Worm (Caenorhabditis elegans): Measurements from ENCODE around the gene str-81.

Gene str-81

ce11 chrV:19259403-19259802, 8.5 kb upstream of the str-81 start:
- TF ChIP-seq him-1 (tag; optimal IDR thresholded peaks at IDR 0.05) (no peak), dao-5 (tag; optimal IDR thresholded peaks at IDR 0.05) (no peak), W03F9.2 (tag; optimal IDR thresholded peaks at IDR 0.05) (no peak)

- no peak for TF ChIP-seq him-1 (tag; optimal IDR thresholded peaks at IDR 0.05)
- TF ChIP-seq W03F9.2 (tag; optimal IDR thresholded peaks at IDR 0.05), result no peak
- no peak for TF ChIP-seq dao-5 (tag; optimal IDR thresholded peaks at IDR 0.05)
These were observed 6.8 kb upstream of the str-81 start, which contains the start of gene F21D9.3 for ce11 chrV:19257653-19258052. TSS of gene F21D9.3 (minus strand) at chrV:19257753.

DNA sequence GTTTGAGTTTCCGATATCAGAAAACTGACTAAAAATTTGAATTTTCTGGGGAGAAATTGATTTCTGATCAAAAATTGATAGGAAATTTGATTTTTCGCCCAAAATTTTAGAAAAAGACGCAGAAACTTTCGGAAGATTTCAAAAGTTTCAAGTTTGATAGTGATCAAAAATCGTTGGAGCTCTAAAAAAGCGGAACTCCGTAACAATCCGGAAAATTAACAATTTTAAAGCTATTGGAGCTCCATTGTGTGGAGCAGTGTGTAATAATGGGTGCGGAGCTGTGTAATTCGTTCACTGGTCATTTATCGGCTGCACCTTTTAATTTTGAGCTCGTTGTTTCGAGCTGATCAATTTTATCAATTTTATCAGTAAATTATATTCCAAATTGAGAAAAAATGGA, 2.6 kb upstream of the str-81 start, which contains the start of gene F21D9.4:
F21D9.4 (plus strand) TSS at position 301 of the 400 bp plus-strand sequence.
- TF ChIP-seq him-1 (tag; optimal IDR thresholded peaks at IDR 0.05), result no peak
- no peak for TF ChIP-seq W03F9.2 (tag; optimal IDR thresholded peaks at IDR 0.05)
- TF ChIP-seq dao-5 (tag; optimal IDR thresholded peaks at IDR 0.05), result no peak

- TF ChIP-seq him-1 (tag; optimal IDR thresholded peaks at IDR 0.05) (no peak), W03F9.2 (tag; optimal IDR thresholded peaks at IDR 0.05) (no peak), dao-5 (tag; optimal IDR thresholded peaks at IDR 0.05) (no peak)
These were observed 961 bp upstream of the str-81 start, which contains the start of gene F21D9.11 for ce11 chrV:19251844-19252243. TSS of gene F21D9.11 (plus strand) at chrV:19252144.

DNA sequence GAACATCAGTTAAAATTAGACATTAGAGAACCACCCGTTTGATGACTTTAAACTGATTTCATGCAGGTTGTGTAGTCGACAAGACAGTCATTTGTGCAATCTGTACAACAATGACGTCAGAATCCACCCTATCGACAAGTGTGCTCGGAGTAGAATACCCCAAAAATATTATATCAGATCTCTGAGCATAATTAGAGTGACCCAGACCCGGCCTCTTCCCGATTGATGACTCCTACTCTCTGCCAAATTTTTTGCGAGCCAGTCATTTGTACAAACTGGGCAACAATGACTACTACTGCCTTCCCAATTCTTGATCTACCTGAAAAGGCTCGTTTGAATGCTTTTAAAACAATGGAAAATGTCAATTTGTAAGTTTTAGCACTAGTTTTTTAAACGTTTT, 10.8 kb downstream of the str-81 start, which contains the start of the genes fbxb-115 and fbxb-1:
fbxb-115 (minus strand) TSS at position 101 of the 400 bp plus-strand sequence.
fbxb-1 (plus strand) TSS at position 226 of the 400 bp plus-strand sequence.
- no peak for TF ChIP-seq him-1 (tag; optimal IDR thresholded peaks at IDR 0.05)
- no peak for TF ChIP-seq dao-5 (tag; optimal IDR thresholded peaks at IDR 0.05)
- no peak for TF ChIP-seq W03F9.2 (tag; optimal IDR thresholded peaks at IDR 0.05)

- TF ChIP-seq W03F9.2 (tag; optimal IDR thresholded peaks at IDR 0.05) (no peak), him-1 (tag; optimal IDR thresholded peaks at IDR 0.05) (no peak), dao-5 (tag; optimal IDR thresholded peaks at IDR 0.05) (no peak)
These were observed 13.7 kb downstream of the str-81 start, which contains the start of gene fbxb-2 for ce11 chrV:19237204-19237603. TSS of gene fbxb-2 (minus strand) at chrV:19237304.

- TF ChIP-seq W03F9.2 (tag; optimal IDR thresholded peaks at IDR 0.05) (no peak), dao-5 (tag; optimal IDR thresholded peaks at IDR 0.05) (no peak), him-1 (tag; optimal IDR thresholded peaks at IDR 0.05) (no peak)
These were observed 17.4 kb downstream of the str-81 start, which contains the start of gene fbxb-116 for ce11 chrV:19233469-19233868. TSS of gene fbxb-116 (plus strand) at chrV:19233769.

ce11 chrV:19231167-19231566, 19.7 kb downstream of the str-81 start:
- TF ChIP-seq dao-5 (tag; optimal IDR thresholded peaks at IDR 0.05), result no peak
- no peak for TF ChIP-seq him-1 (tag; optimal IDR thresholded peaks at IDR 0.05)
- TF ChIP-seq W03F9.2 (tag; optimal IDR thresholded peaks at IDR 0.05), result no peak

ce11 chrV:19230413-19230812, 20.5 kb downstream of the str-81 start, which contains the start of gene sqst-3:
TSS of gene sqst-3 (plus strand) at chrV:19230782.
- no peak for TF ChIP-seq W03F9.2 (tag; optimal IDR thresholded peaks at IDR 0.05)
- TF ChIP-seq him-1 (tag; optimal IDR thresholded peaks at IDR 0.05), result no peak
- no peak for TF ChIP-seq dao-5 (tag; optimal IDR thresholded peaks at IDR 0.05)

DNA sequence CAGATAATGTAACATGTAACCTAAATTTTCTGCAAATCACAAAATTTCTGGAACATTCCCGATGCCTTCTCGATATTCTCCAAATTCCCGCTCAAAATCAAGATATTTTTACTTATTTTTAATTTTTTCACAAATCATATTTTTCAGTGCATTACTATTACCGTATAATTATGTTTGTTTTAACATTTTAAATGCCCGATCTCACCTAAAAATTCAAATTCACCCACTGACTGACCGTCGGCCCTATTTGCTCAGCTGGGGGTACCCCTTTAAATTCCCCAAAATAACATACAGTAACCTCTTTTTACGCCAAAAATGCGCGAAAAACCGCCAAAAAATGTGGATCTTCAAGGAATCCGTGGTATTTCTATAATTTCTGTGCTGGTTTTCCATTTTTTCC, 33.2 kb downstream of the str-81 start, which contains the start of gene oac-49:
oac-49 (plus strand) TSS at position 301 of the 400 bp plus-strand sequence.
- TF ChIP-seq him-1 (tag; optimal IDR thresholded peaks at IDR 0.05), result no peak
- no peak for TF ChIP-seq dao-5 (tag; optimal IDR thresholded peaks at IDR 0.05)
- no peak for TF ChIP-seq W03F9.2 (tag; optimal IDR thresholded peaks at IDR 0.05)

DNA sequence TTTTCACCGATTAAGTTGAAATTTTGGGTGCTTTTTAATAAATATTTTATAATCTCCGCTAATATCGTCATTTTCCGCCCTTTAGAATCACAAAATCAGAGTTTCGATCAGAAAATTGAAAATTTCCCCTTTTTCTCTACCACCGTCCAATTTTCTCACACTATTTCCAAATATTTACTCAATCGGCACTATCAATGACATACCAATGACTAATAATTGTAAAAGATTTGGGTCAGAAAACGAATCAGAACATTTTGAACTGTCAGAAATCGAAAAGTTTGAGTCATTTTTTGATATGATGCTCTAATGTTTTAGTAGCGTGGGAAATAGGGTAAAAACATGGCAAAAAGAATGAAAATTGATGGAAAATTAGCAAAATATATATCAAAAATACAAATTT, 33.8 kb downstream of the str-81 start, which contains the start of gene srr-2:
srr-2 (minus strand) TSS at position 73 of the 400 bp plus-strand sequence.
- TF ChIP-seq dao-5 (tag; optimal IDR thresholded peaks at IDR 0.05) (no peak), him-1 (tag; optimal IDR thresholded peaks at IDR 0.05) (no peak), W03F9.2 (tag; optimal IDR thresholded peaks at IDR 0.05) (no peak)

ce11 chrV:19212354-19212753, 38.5 kb downstream of the str-81 start:
- TF ChIP-seq dao-5 (tag; optimal IDR thresholded peaks at IDR 0.05) (no peak), W03F9.2 (tag; optimal IDR thresholded peaks at IDR 0.05) (no peak), him-1 (tag; optimal IDR thresholded peaks at IDR 0.05) (no peak)

ce11 chrV:19211795-19212194, 39.1 kb downstream of the str-81 start, which contains the start of gene nhr-79:
TSS of gene nhr-79 (minus strand) at chrV:19211895.
- no peak for TF ChIP-seq W03F9.2 (tag; optimal IDR thresholded peaks at IDR 0.05)

- TF ChIP-seq him-1 (tag; optimal IDR thresholded peaks at IDR 0.05), result no peak
- TF ChIP-seq dao-5 (tag; optimal IDR thresholded peaks at IDR 0.05), result no peak
- no peak for TF ChIP-seq W03F9.2 (tag; optimal IDR thresholded peaks at IDR 0.05)
These were observed 44.0 kb downstream of the str-81 start for ce11 chrV:19206911-19207310.

DNA sequence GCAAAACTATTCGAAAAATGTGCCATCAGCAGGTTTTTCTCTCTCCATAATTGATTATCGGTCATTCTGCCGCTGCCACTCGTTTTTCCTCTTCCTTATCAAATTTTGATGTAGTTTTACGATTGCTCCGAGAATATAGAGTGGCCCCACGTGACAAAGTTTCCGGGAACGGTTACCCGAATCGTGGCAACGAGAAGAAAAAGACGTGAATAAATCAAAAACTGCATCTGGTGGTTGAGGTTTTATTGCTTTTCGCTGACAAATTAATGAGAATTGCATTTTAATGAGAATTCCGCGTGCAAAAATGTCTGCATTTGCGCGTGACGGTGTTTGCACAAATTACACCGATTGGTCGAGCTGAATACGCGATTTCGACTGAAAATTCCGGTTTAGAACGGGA, 45.4 kb downstream of the str-81 start:
- TF ChIP-seq dao-5 (tag; optimal IDR thresholded peaks at IDR 0.05), result no peak
- no peak for TF ChIP-seq him-1 (tag; optimal IDR thresholded peaks at IDR 0.05)
- no peak for TF ChIP-seq W03F9.2 (tag; optimal IDR thresholded peaks at IDR 0.05)

Measured in whole organism, L4/young adult.